Fruit fly (Drosophila melanogaster) whole organism, wandering third instar larva: ENCODE measurements around the gene CG15385.

Experiments used
- HLH106 ChIP-seq: fragments of 200-800 bp; optimal IDR thresholded peaks from 3 replicates; lab custom pipeline; 2019; ENCODE audit warnings: missing biosample characterization, mild to moderate bottlenecking, missing genetic modification characterization, moderate library complexity
- Hnf4 ChIP-seq: fragments of 200-800 bp; sonication (Bioruptor generic); optimal IDR thresholded peaks from 2 replicates; lab custom pipeline; 2016; ENCODE audit warnings: missing biosample characterization, mild to moderate bottlenecking, missing genetic modification characterization
- fru ChIP-seq: fragments of 200-800 bp; sonication (Bioruptor generic); optimal IDR thresholded peaks from 3 replicates; lab custom pipeline; 2016; ENCODE audit warnings: missing biosample characterization, mild to moderate bottlenecking, missing genetic modification characterization
- pan ChIP-seq: fragments of >200 bp; optimal IDR thresholded peaks from 2 replicates; lab custom pipeline; 2017
- psq ChIP-seq: fragments of 200-800 bp; sonication (Bioruptor generic); optimal IDR thresholded peaks from 3 replicates; lab custom pipeline; 2017; ENCODE audit warnings: missing biosample characterization, mild to moderate bottlenecking, missing genetic modification characterization, moderate library complexity

DNA sequence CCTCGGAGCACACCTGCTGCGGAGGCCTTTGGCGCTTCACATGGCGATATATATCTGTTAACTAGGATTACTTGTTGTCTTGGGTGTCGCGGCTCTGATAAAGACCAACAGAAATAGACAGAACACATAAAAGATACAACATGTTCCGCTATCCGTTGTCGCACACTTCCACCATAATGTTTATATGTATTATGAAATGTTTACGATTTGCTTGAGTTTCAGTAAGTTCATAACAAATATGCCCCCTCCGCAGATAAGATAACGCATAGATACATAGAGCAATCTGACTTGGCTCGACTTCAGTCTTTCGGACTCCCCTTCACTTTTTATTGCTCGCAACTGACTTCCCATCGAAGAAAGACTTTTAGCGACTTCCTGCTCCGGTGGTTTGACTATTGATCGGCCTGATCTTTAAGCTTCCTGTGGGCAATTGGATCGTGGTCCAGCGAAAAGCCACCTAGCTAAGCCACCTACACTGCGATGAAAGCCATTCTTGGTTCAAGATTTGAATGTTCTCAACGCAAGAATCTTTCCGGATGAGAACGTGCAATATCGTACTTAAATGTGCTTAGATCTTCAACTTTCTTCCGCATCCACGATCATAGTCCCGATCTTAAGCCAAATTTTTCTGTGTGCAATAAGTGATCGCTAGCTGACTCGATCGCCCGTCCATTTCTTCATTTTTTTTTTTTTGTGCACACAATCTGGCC lies 44.0 kb downstream of the CG15385 start:
- TF ChIP-seq pan (lab: Kevin White, UChicago) (no peak), fru (GFP tag; lab: Kevin White, UChicago) (no peak), Hnf4 (GFP tag; lab: Kevin White, UChicago) (no peak), HLH106 (no peak), psq (no peak)
